Worm (Caenorhabditis elegans): ENCODE measurements around the gene lro-1.

DNA sequence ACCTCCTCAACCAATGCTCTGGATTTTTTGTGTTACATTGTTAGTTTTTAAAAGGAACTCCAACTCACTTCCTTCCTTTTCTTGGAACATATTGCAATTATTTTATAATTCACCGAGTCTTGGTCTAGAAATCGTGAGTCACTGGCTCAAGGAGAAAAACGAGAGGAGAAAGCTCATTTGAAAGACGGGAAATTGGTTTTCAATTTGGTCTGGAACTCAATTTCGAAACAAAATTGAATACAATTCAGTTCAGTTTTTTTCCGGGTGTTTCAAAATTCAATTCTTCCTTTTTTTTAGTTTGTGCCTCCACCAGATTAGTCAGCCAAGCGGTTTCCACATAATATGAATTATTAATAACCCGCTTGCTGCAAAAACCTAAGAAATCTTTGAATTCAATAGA, 24.0 kb upstream of the lro-1 start:
- TF ChIP-seq ztf-23 (GFP tag; IDR thresholded peaks at IDR 0.05) (no peak), cog-1 (tag; optimal IDR thresholded peaks at IDR 0.05) (no peak), flt-1 (GFP tag; IDR thresholded peaks at IDR 0.05) (no peak), tab-1 (GFP tag; IDR thresholded peaks at IDR 0.05) (no peak)

All from whole organism, midembryonic.